Worm (Caenorhabditis elegans): Measurements from ENCODE around the gene Y49F6B.19.

DNA sequence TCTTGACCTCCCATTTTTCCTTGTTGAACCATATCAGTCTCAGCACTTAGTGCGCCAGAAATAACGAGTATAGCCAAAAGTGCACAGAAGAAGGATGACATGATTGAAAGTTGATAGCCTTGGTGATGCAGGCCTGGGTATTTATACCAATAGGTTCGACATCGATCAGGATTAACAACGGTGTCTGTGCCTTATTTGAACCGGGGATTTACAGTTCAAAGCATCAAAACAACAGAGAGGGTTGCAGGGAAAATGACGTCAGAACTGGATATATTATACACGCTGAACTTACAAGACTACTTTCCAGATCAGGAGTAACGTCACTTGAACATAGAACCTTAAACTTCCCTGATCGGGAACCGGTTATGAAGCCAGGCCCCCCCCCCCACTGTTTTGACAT, 39.8 kb downstream of the Y49F6B.19 start, which contains the start of gene Y49F6B.12:
- TF ChIP-seq hmg-4 (GFP tag; optimal IDR thresholded peaks at IDR 0.05): no peak
- no peak for TF ChIP-seq F13C5.2 (tag; optimal IDR thresholded peaks at IDR 0.05)
- TF ChIP-seq pes-1 (GFP tag; IDR thresholded peaks at IDR 0.05): no peak
- TF ChIP-seq tbx-37 (GFP tag; conservative IDR thresholded peaks at IDR 0.05): no peak
- no peak for TF ChIP-seq ama-1 (optimal IDR thresholded peaks at IDR 0.05)
